Worm (Caenorhabditis elegans): ENCODE data around the gene tag-276.

DNA sequence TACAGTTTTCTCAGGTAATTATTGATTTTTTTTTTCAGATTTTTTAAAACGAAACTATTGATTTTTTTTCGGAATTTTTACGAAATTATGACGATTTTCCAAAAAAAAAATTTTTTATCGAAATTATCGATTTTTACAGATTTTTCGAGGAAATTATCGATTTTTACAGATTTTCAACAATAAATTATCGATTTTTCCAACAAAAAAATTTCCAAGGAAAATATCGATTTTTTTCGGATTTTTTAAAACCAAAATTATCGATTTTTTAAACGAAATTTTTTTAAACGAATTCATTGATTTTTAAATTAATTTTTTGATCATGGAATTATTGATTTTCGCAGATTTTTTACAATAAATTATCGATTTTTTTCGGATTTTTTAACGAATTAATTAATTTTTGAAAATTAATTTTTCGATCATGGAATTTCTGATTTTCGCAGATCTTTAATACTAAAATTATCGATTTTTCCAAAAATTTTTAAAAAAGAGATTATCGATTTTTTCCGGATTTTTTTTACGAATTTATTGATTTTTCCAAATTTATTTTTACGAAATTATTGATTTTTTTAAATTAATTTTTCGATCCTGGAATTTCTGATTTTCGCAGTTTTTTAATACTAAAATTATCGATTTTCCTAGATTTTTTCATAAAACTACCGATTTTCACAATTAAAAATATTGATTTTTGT lies 6.7 kb upstream of the tag-276 start:
- no peak for TF ChIP-seq flt-1 (GFP tag; IDR thresholded peaks at IDR 0.05)
- no peak for TF ChIP-seq tbx-37 (GFP tag; conservative IDR thresholded peaks at IDR 0.05)
- TF ChIP-seq ceh-13 (GFP tag; optimal IDR thresholded peaks at IDR 0.05): no peak
- TF ChIP-seq ama-1 (optimal IDR thresholded peaks at IDR 0.05): no peak
- no peak for TF ChIP-seq B0310.2 (tag; optimal IDR thresholded peaks at IDR 0.05)
- no peak for TF ChIP-seq hnd-1 (tag; optimal IDR thresholded peaks at IDR 0.05)
- no peak for TF ChIP-seq sea-1 (GFP tag; conservative IDR thresholded peaks at IDR 0.05)
- TF ChIP-seq aly-1 (tag; optimal IDR thresholded peaks at IDR 0.05): no peak
- TF ChIP-seq hmbx-1 (tag; optimal IDR thresholded peaks at IDR 0.05): no peak
- no peak for TF ChIP-seq pes-1 (GFP tag; IDR thresholded peaks at IDR 0.05)
- no peak for TF ChIP-seq scrt-1 (GFP tag; IDR thresholded peaks at IDR 0.05)
- no peak for TF ChIP-seq ceh-36 (tag; optimal IDR thresholded peaks at IDR 0.05)
- no peak for TF ChIP-seq tra-4 (tag; optimal IDR thresholded peaks at IDR 0.05)
